Worm (Caenorhabditis elegans): ENCODE results near the gene ran-2.
"Not testable (repeated sequence)": the region's sequence is repeated elsewhere in the genome, so short reads cannot be mapped to it uniquely, and the experiment has no call there.

Gene ran-2

DNA sequence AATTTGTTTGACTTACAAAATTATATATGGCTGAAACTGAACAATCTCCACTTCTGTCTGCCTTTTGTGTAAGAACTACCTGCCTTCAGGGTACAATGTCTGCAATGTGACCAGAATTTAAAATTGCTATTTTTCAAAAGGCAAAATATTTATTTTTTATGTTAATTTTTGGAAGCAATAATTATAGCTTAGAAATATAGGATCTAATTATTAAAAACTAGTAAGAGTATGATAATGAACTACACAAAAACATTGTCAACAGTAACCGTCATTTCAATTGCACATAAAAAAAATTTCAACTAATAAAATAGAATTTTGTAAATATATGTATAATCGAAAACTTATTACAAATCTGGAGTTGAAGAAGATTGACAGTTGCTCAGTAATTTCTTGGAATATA lies 23.6 kb downstream of the ran-2 start, which contains the start of gene C29E4.9:
Gene C29E4.9, minus strand, starts transcription at position 101 of the 400 bp plus-strand sequence.
- TF ChIP-seq ztf-28 (GFP tag; IDR thresholded peaks at IDR 0.05) (no peak), Y53G8AR.9 (GFP tag; conservative IDR thresholded peaks at IDR 0.05) (no peak), F33H1.4 (GFP tag; IDR thresholded peaks at IDR 0.05) (no peak), lin-54 (GFP tag; optimal IDR thresholded peaks at IDR 0.05) (no peak), ceh-58 (GFP tag; IDR thresholded peaks at IDR 0.05) (no peak), zfh-2 (GFP tag; conservative IDR thresholded peaks at IDR 0.05) (no peak), athp-1 (tag; optimal IDR thresholded peaks at IDR 0.05) (no peak), K11D2.4 (GFP tag; IDR thresholded peaks at IDR 0.05) (no peak), F39B2.1 (GFP tag; IDR thresholded peaks at IDR 0.05) (no peak), tbp1 (GFP tag; optimal IDR thresholded peaks at IDR 0.05) (no peak)

DNA sequence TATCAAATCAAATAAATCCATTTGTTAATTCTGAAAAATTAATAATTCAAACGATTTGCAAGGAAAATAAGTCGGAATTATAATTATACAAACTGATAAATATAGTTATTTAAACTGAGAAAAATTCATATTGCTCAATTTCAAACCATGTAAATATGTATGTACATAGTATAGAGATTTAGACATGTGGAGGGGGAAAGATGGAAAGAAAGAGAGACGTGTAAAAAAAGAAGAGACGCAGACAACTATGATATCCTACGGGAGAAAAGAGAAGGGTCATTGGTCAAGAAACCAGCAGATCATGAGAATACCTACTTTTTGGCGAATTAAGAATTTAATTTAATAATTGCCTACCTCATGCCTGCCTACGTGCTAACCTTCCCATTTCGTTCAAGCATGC lies 24.8 kb downstream of the ran-2 start, which contains the start of gene C29E4.11:
Gene C29E4.11, minus strand, starts transcription at position 30 of the 400 bp plus-strand sequence.
- TF ChIP-seq ekl-4 (GFP tag; IDR thresholded peaks at IDR 0.05): no peak
- TF ChIP-seq F23B12.7 (tag; optimal IDR thresholded peaks at IDR 0.05; ENCODE audit: insufficient read depth): no peak
- TF ChIP-seq hmg-20 (GFP tag; IDR thresholded peaks at IDR 0.05): no peak
- TF ChIP-seq snpc-1.3 (tag; optimal IDR thresholded peaks at IDR 0.05; ENCODE audit: insufficient read depth): no peak
- no peak for TF ChIP-seq K12H6.12 (tag; optimal IDR thresholded peaks at IDR 0.05)
- peak; percentile 85 for TF ChIP-seq hmg-1.2 (GFP tag; IDR thresholded peaks at IDR 0.05)
- no peak for TF ChIP-seq repo-1 (tag; optimal IDR thresholded peaks at IDR 0.05)
- no peak for TF ChIP-seq ztf-3 (GFP tag; optimal IDR thresholded peaks at IDR 0.05)

ce11 chrIII:7958922-7959609 lies 25.7 kb downstream of the ran-2 start, which contains the start of gene F54H12.10:
F54H12.10 (minus strand) TSS chrIII:7958972.
- TF ChIP-seq nfyb-1 (GFP tag; IDR thresholded peaks at IDR 0.05) (peak; percentile 58; the same call in 1 of the 2 replicates), B0261.1 (tag; optimal IDR thresholded peaks at IDR 0.05) (peak; percentile 43), rpc-1 (optimal IDR thresholded peaks at IDR 0.05) (peak; percentile 32), rpc-1 (tag; optimal IDR thresholded peaks at IDR 0.05) (peak; percentile 66), tbp1 (GFP tag; optimal IDR thresholded peaks at IDR 0.05) (peak; percentile 0), cebp-1 (tag; optimal IDR thresholded peaks at IDR 0.05) (peak; percentile 40), hmg-1.2 (GFP tag; IDR thresholded peaks at IDR 0.05) (peak; percentile 72; the same call in 1 of the 2 replicates)
- TF ChIP-seq cebp-1 (GFP tag; IDR thresholded peaks at IDR 0.05): not testable (repeated sequence)

ce11 chrIII:7962641-7963040 lies 29.3 kb downstream of the ran-2 start, which contains the start of gene F54H12.4:
F54H12.4 (minus strand) TSS chrIII:7962741.
- TF ChIP-seq let-526, F37B4.10, dox-1 (GFP tag; IDR thresholded peaks at IDR 0.05): not testable (repeated sequence)

DNA sequence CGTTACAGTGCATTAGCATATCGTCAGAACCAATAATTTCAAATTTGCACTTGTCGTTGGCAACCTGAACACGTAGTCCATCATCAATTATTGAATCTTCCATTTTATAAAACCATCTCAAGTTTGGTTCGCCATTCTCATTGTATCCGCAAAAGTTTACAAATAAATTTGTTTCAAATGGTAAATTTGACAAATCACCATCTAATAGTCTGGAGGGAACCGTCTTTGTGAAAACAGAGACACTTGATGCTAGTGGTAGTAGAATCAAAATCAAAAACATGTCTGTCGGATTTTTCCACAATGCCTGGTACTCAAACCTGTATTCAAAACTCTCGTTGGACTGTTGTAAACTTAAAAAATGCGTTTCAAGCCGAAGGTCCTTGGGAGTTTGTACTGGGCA lies 30.9 kb downstream of the ran-2 start, which contains the start of gene F54H12.2:
Gene F54H12.2, plus strand, starts transcription at position 301 of the 400 bp plus-strand sequence.
- TF ChIP-seq madf-8 (GFP tag; conservative IDR thresholded peaks at IDR 0.05); egrh-3 (GFP tag; IDR thresholded peaks at IDR 0.05); ets-4 (GFP tag; optimal IDR thresholded peaks at IDR 0.05): not testable (repeated sequence)
